Fruit fly (Drosophila melanogaster) whole organism, embryonic: ENCODE data around the gene fz3.
A peak's percentile ranks its signal among the peaks of the same experiment; 100 is the strongest.

Experiments
- Blimp-1 ChIP-seq: fragments of 200-800 bp; sonication (Bioruptor generic); optimal IDR thresholded peaks from 3 replicates; lab custom pipeline; 2018; ENCODE audit warnings: missing biosample characterization, missing genetic modification characterization, mild to moderate bottlenecking, moderate library complexity, missing genetic modification reagents
- CG10267 ChIP-seq: fragments of 200-800 bp; sonication (Bioruptor generic); optimal IDR thresholded peaks from 2 replicates; lab custom pipeline; 2018; ENCODE audit warnings: missing biosample characterization, mild to moderate bottlenecking, missing genetic modification characterization, moderate library complexity
- CG11247 ChIP-seq: fragments of 200-800 bp; sonication (Bioruptor generic); IDR thresholded peaks from 2 replicates; pipeline ENCODE4 v1.3.6; 2022; ENCODE audit warnings: missing biosample characterization, missing genetic modification characterization
- CG11398 ChIP-seq: fragments of 200-800 bp; sonication (Bioruptor generic); optimal IDR thresholded peaks from 2 replicates; lab custom pipeline; 2016; ENCODE audit warnings: missing biosample characterization, missing genetic modification characterization
- CG11695 ChIP-seq: fragments of 200-800 bp; sonication (Bioruptor generic); IDR thresholded peaks from 3 replicates; pipeline ENCODE4 v1.3.6; 2022; ENCODE audit warnings: missing biosample characterization, missing genetic modification characterization
- CG13287 ChIP-seq: fragments of 200-800 bp; sonication (Bioruptor generic); IDR thresholded peaks from 2 replicates; pipeline ENCODE4 v1.3.6; 2022; ENCODE audit warnings: missing biosample characterization, missing genetic modification characterization; ENCODE audit not compliant: partially characterized antibody
- CG15073 ChIP-seq: fragments of 200-800 bp; sonication (Bioruptor generic); optimal IDR thresholded peaks from 2 replicates; lab custom pipeline; 2016; ENCODE audit warnings: missing biosample characterization, missing genetic modification characterization
- CG15696 ChIP-seq: fragments of 200-800 bp; sonication (Bioruptor generic); optimal IDR thresholded peaks from 2 replicates; lab custom pipeline; 2019; ENCODE audit warnings: missing biosample characterization, mild to moderate bottlenecking, missing genetic modification characterization, moderate library complexity
- CG31224 ChIP-seq: fragments of 200-800 bp; sonication (Bioruptor generic); IDR thresholded peaks from 2 replicates; pipeline ENCODE4 v1.3.6; 2022; ENCODE audit warnings: missing biosample characterization, missing genetic modification characterization
- CG31388 ChIP-seq: fragments of 200-800 bp; sonication (Bioruptor generic); optimal IDR thresholded peaks from 2 replicates; lab custom pipeline; 2016; ENCODE audit warnings: missing biosample characterization, missing genetic modification characterization
- CG32532 ChIP-seq: fragments of 200-800 bp; sonication (Bioruptor generic); IDR thresholded peaks from 2 replicates; pipeline ENCODE4 v1.3.6; 2022; ENCODE audit warnings: missing biosample characterization, missing genetic modification characterization
- CG34422 ChIP-seq: fragments of 200-800 bp; sonication (Bioruptor generic); IDR thresholded peaks from 3 replicates; pipeline ENCODE4 v1.3.6; 2022; ENCODE audit warnings: missing biosample characterization, missing genetic modification characterization
- CG5245 ChIP-seq: fragments of 200-800 bp; sonication (Bioruptor generic); optimal IDR thresholded peaks from 3 replicates; lab custom pipeline; 2016; ENCODE audit warnings: missing biosample characterization, missing genetic modification characterization
- CG6175 ChIP-seq: fragments of 200-800 bp; sonication (Bioruptor generic); IDR thresholded peaks from 3 replicates; pipeline ENCODE4 v1.3.6; 2022; ENCODE audit warnings: missing biosample characterization, missing genetic modification characterization
- CG6689 ChIP-seq: fragments of 200-800 bp; sonication (Bioruptor generic); IDR thresholded peaks from 2 replicates; pipeline ENCODE4 v1.3.6; 2022; ENCODE audit warnings: missing biosample characterization, missing genetic modification characterization
- CG6765 ChIP-seq: fragments of 200-800 bp; sonication (Bioruptor generic); optimal IDR thresholded peaks from 3 replicates; lab custom pipeline; 2017; ENCODE audit warnings: missing biosample characterization, mild to moderate bottlenecking, missing genetic modification characterization
- CG6813 ChIP-seq: fragments of 200-800 bp; sonication (Bioruptor generic); optimal IDR thresholded peaks from 2 replicates; lab custom pipeline; 2017; ENCODE audit warnings: missing biosample characterization, missing genetic modification characterization, mild to moderate bottlenecking, moderate library complexity, missing genetic modification reagents
- CG7786 ChIP-seq: fragments of 200-800 bp; sonication (Bioruptor generic); optimal IDR thresholded peaks from 2 replicates; lab custom pipeline; 2016; ENCODE audit warnings: missing biosample characterization, missing genetic modification characterization
- CG7928 ChIP-seq: fragments of 200-800 bp; sonication (Bioruptor generic); optimal IDR thresholded peaks from 2 replicates; lab custom pipeline; 2017; ENCODE audit warnings: missing biosample characterization, mild to moderate bottlenecking, missing genetic modification characterization
- CG9437 ChIP-seq: fragments of 200-800 bp; sonication (Bioruptor generic); optimal IDR thresholded peaks from 2 replicates; lab custom pipeline; 2018; ENCODE audit warnings: missing biosample characterization, mild to moderate bottlenecking, missing genetic modification characterization
- Chrac-16 ChIP-seq: fragments of 200-800 bp; sonication (Bioruptor generic); optimal IDR thresholded peaks from 3 replicates; lab custom pipeline; 2016; ENCODE audit warnings: missing biosample characterization, missing genetic modification characterization
- CrebB ChIP-seq: fragments of 200-800 bp; sonication (Bioruptor generic); optimal IDR thresholded peaks from 3 replicates; lab custom pipeline; 2018; ENCODE audit warnings: missing biosample characterization, mild to moderate bottlenecking, missing genetic modification characterization
- Doc2 ChIP-seq: fragments of 200-800 bp; sonication (Bioruptor generic); IDR thresholded peaks from 2 replicates; pipeline ENCODE4 v1.3.6; 2022; ENCODE audit warnings: missing biosample characterization, missing genetic modification characterization
- Fer3 ChIP-seq: fragments of 200-800 bp; sonication (Bioruptor generic); optimal IDR thresholded peaks from 2 replicates; lab custom pipeline; 2018; ENCODE audit warnings: missing biosample characterization, mild to moderate bottlenecking, missing genetic modification characterization, moderate library complexity
- H2.0 ChIP-seq: fragments of 200-800 bp; sonication (Bioruptor generic); IDR thresholded peaks from 2 replicates; pipeline ENCODE4 v1.3.6; 2022; ENCODE audit warnings: missing biosample characterization, missing genetic modification characterization
- Spps ChIP-seq: fragments of 200-800 bp; sonication (Bioruptor generic); optimal IDR thresholded peaks from 2 replicates; lab custom pipeline; 2018; ENCODE audit warnings: missing biosample characterization, mild to moderate bottlenecking, missing genetic modification characterization
- Trl ChIP-seq, 3 experiments: fragments of >200 bp in 2 of 3; fragments of 200-800 bp in 1 of 3; sonication (Bioruptor generic) in 1 of 3; optimal IDR thresholded peaks; 2 replicates in 1 of 3; 3 replicates in 2 of 3; lab custom pipeline; 2016 to 2017; ENCODE audit warnings: missing biosample characterization in 1 of 3, missing genetic modification characterization in 1 of 3
- ato ChIP-seq: fragments of 200-800 bp; sonication (Bioruptor generic); IDR thresholded peaks from 2 replicates; pipeline ENCODE4 v1.3.6; 2022; ENCODE audit warnings: missing biosample characterization, missing genetic modification characterization; ENCODE audit not compliant: partially characterized antibody
- cato ChIP-seq: fragments of 200-800 bp; sonication (Bioruptor generic); optimal IDR thresholded peaks from 2 replicates; lab custom pipeline; 2016; ENCODE audit warnings: missing biosample characterization, missing genetic modification characterization, borderline replicate concordance
- corto ChIP-seq: fragments of 200-800 bp; sonication (Bioruptor generic); optimal IDR thresholded peaks from 2 replicates; lab custom pipeline; 2016; ENCODE audit warnings: missing biosample characterization, mild to moderate bottlenecking, missing genetic modification characterization, moderate library complexity
- crc ChIP-seq: fragments of 200-800 bp; sonication (Bioruptor generic); optimal IDR thresholded peaks from 2 replicates; lab custom pipeline; 2016; ENCODE audit warnings: missing biosample characterization, missing genetic modification characterization
- da ChIP-seq: fragments of 200-800 bp; sonication (Bioruptor generic); optimal IDR thresholded peaks from 2 replicates; lab custom pipeline; 2016; ENCODE audit warnings: missing biosample characterization, missing genetic modification characterization
- disco-r ChIP-seq: fragments of 200-800 bp; sonication (Bioruptor generic); optimal IDR thresholded peaks from 2 replicates; lab custom pipeline; 2016; ENCODE audit warnings: missing biosample characterization, missing genetic modification characterization
- en ChIP-seq: fragments of 200-800 bp; sonication (Bioruptor generic); optimal IDR thresholded peaks from 2 replicates; lab custom pipeline; 2016; ENCODE audit warnings: missing biosample characterization, missing genetic modification characterization
- grau ChIP-seq: fragments of 200-800 bp; optimal IDR thresholded peaks from 3 replicates; lab custom pipeline; 2019; ENCODE audit warnings: missing biosample characterization, mild to moderate bottlenecking, missing genetic modification characterization, moderate library complexity
- gsb ChIP-seq: fragments of 200-800 bp; sonication (Bioruptor generic); IDR thresholded peaks from 2 replicates; pipeline ENCODE4 v1.3.6; 2022; ENCODE audit warnings: missing biosample characterization, missing genetic modification characterization
- gt ChIP-seq: fragments of 200-800 bp; sonication (Bioruptor generic); IDR thresholded peaks from 2 replicates; pipeline ENCODE4 v1.3.6; 2022; ENCODE audit warnings: missing biosample characterization, missing genetic modification characterization
- hb ChIP-seq: fragments of 200-800 bp; sonication (Bioruptor generic); IDR thresholded peaks from 3 replicates; pipeline ENCODE4 v1.3.6; 2022; ENCODE audit warnings: missing biosample characterization, missing genetic modification characterization; ENCODE audit not compliant: partially characterized antibody
- ken ChIP-seq: fragments of 200-800 bp; sonication (Bioruptor generic); IDR thresholded peaks from 3 replicates; pipeline ENCODE4 v1.3.6; 2022; ENCODE audit warnings: missing biosample characterization, missing genetic modification characterization
- nerfin-2 ChIP-seq: fragments of 200-800 bp; sonication (Bioruptor generic); IDR thresholded peaks from 2 replicates; pipeline ENCODE4 v1.3.6; 2022; ENCODE audit warnings: missing biosample characterization, missing genetic modification characterization; ENCODE audit not compliant: partially characterized antibody
- pita ChIP-seq: fragments of 200-800 bp; sonication (Bioruptor generic); optimal IDR thresholded peaks from 2 replicates; lab custom pipeline; 2017; ENCODE audit warnings: missing biosample characterization, mild to moderate bottlenecking, missing genetic modification characterization
- pros ChIP-seq: fragments of 200-800 bp; sonication (Bioruptor generic); optimal IDR thresholded peaks from 3 replicates; lab custom pipeline; 2019; ENCODE audit warnings: missing biosample characterization, mild to moderate bottlenecking, missing genetic modification characterization, moderate library complexity
- psq ChIP-seq: fragments of 200-800 bp; sonication (Bioruptor generic); optimal IDR thresholded peaks from 2 replicates; lab custom pipeline; 2017; ENCODE audit warnings: missing biosample characterization, missing genetic modification characterization
- repo ChIP-seq: fragments of 200-800 bp; sonication (Bioruptor generic); optimal IDR thresholded peaks from 2 replicates; lab custom pipeline; 2016; ENCODE audit warnings: missing biosample characterization, missing genetic modification characterization
- salm ChIP-seq: fragments of 200-800 bp; sonication (Bioruptor generic); optimal IDR thresholded peaks from 2 replicates; lab custom pipeline; 2018; ENCODE audit warnings: missing biosample characterization, mild to moderate bottlenecking, missing genetic modification characterization
- sens ChIP-seq: fragments of 200-800 bp; sonication (Bioruptor generic); peaks from one replicate; lab custom pipeline; 2016; ENCODE audit warnings: missing biosample characterization, missing genetic modification characterization
- slbo ChIP-seq: fragments of 200-800 bp; sonication (Bioruptor generic); IDR thresholded peaks from 2 replicates; pipeline ENCODE4 v1.3.6; 2022; ENCODE audit warnings: missing biosample characterization, missing genetic modification characterization
- slou ChIP-seq: fragments of 200-800 bp; sonication (Bioruptor generic); optimal IDR thresholded peaks from 3 replicates; lab custom pipeline; 2016; ENCODE audit warnings: missing biosample characterization, missing genetic modification characterization
- sob ChIP-seq: fragments of 200-800 bp; sonication (Bioruptor generic); IDR thresholded peaks from 2 replicates; pipeline ENCODE4 v1.3.6; 2022; ENCODE audit warnings: missing biosample characterization, missing genetic modification characterization
- wdn ChIP-seq: fragments of 200-800 bp; sonication (Bioruptor generic); IDR thresholded peaks from 2 replicates; pipeline ENCODE4 v1.3.6; 2022; ENCODE audit warnings: missing biosample characterization, missing genetic modification characterization
- yki ChIP-seq: fragments of >200 bp; optimal IDR thresholded peaks from 3 replicates; lab custom pipeline; 2018

Gene fz3

dm6 chrX:765039-765508 is 4.7 kb upstream of the fz3 start, which contains the start of gene RpL22 (continued):
- TF ChIP-seq crc (peak; percentile 84), disco-r (GFP tag; lab: Kevin White, UChicago) (peak; percentile 85), CG6175 (peak; percentile 78), CG15073 (GFP tag; lab: Kevin White, UChicago) (no peak), hb (GFP tag; lab: Robert Waterston, UW) (no peak), CG5245 (peak; percentile 77), da (GFP tag; lab: Kevin White, UChicago) (peak; percentile 90), gt (GFP tag; lab: Robert Waterston, UW) (peak; percentile 63; the same call in 1 of the 2 replicates), CG11247 (GFP tag; lab: Robert Waterston, UW) (peak; percentile 82), Fer3 (tag; lab: Kevin White, UChicago) (peak; percentile 82), CG11398 (GFP tag; lab: Kevin White, UChicago) (peak; percentile 92), CG7928 (GFP tag; lab: Kevin White, UChicago) (peak; percentile 87), corto (GFP tag; lab: Kevin White, UChicago) (no peak), CG15696 (tag; lab: Kevin White, UChicago) (peak; percentile 50), salm (peak; percentile 68), sens (GFP tag; lab: Kevin White, UChicago) (peak; percentile 98), CrebB (peak; percentile 91), CG11695 (GFP tag; lab: Robert Waterston, UW) (peak; percentile 68), CG6765 (peak; percentile 95), pros (no peak), Chrac-16 (GFP tag; lab: Kevin White, UChicago) (peak; percentile 51), grau (tag; lab: Kevin White, UChicago) (peak; percentile 79), H2.0 (GFP tag; lab: Robert Waterston, UW) (peak; percentile 69), CG7786 (peak; percentile 78), CG31388 (GFP tag; lab: Kevin White, UChicago) (peak; percentile 38), Spps (tag; lab: Kevin White, UChicago) (peak; percentile 50), gsb (GFP tag; lab: Robert Waterston, UW) (peak; percentile 62), wdn (peak; percentile 76), Doc2 (GFP tag; lab: Robert Waterston, UW) (peak; percentile 19; the same call in 1 of the 2 replicates), cato (GFP tag; lab: Kevin White, UChicago) (peak; percentile 80), CG10267 (tag; lab: Kevin White, UChicago) (peak; percentile 84), ken (GFP tag; lab: Robert Waterston, UW) (peak; percentile 88), CG31224 (GFP tag; lab: Robert Waterston, UW) (peak; percentile 82), ato (no peak), en (GFP tag; lab: Kevin White, UChicago) (peak; percentile 84), CG9437 (GFP tag; lab: Kevin White, UChicago) (peak; percentile 65), CG13287 (GFP tag; lab: Robert Waterston, UW) (peak; percentile 59), nerfin-2 (GFP tag; lab: Robert Waterston, UW) (no peak), CG6813 (peak; percentile 95), slbo (GFP tag; lab: Robert Waterston, UW) (peak; percentile 86), slou (GFP tag; lab: Kevin White, UChicago) (peak; percentile 86), CG32532 (GFP tag; lab: Robert Waterston, UW) (peak; percentile 91), repo (GFP tag; lab: Kevin White, UChicago) (peak; percentile 88), yki (lab: Kevin White, UChicago) (no peak), Blimp-1 (GFP tag; lab: Kevin White, UChicago) (peak; percentile 70), sob (GFP tag; lab: Robert Waterston, UW) (peak; percentile 94), CG6689 (GFP tag; lab: Robert Waterston, UW) (peak; percentile 59), CG34422 (GFP tag; lab: Robert Waterston, UW) (peak; percentile 83), pita (GFP tag; lab: Kevin White, UChicago) (peak; percentile 95), psq (GFP tag; lab: Kevin White, UChicago) (peak; percentile 83), Trl (optimal IDR thresholded peaks at IDR 0.05; lab: Kevin White, UChicago) (no peak), Trl (GFP tag; optimal IDR thresholded peaks at IDR 0.05; lab: Kevin White, UChicago) (peak; percentile 92)
